Worm (Caenorhabditis elegans) whole organism, L3 larva: ENCODE measurements around the gene tbcc-1.
A peak's percentile ranks its signal among the peaks of the same experiment; 100 is the strongest.

Experiments
- daf-12 ChIP-seq: fragments of 150-350 bp; optimal IDR thresholded peaks from 2 replicates; lab custom pipeline; 2014; ENCODE audit warnings: missing biosample characterization, missing genetic modification reagents, missing genetic modification characterization
- egl-27 ChIP-seq: sonication (generic microtip); optimal IDR thresholded peaks from 4 replicates; lab custom pipeline; 2017; ENCODE audit warnings: missing biosample characterization, missing genetic modification reagents, missing genetic modification characterization
- elt-1 ChIP-seq: fragments of 150-350 bp; optimal IDR thresholded peaks from 2 replicates; lab custom pipeline; 2014; ENCODE audit warnings: missing biosample characterization, missing genetic modification characterization
- fkh-10 ChIP-seq: sonication (generic microtip); optimal IDR thresholded peaks from 2 replicates; lab custom pipeline; 2017; ENCODE audit warnings: missing biosample characterization, missing genetic modification reagents, missing genetic modification characterization
- fkh-2 ChIP-seq: fragments of 150-350 bp; optimal IDR thresholded peaks from 2 replicates; lab custom pipeline; 2014; ENCODE audit warnings: missing biosample characterization, missing genetic modification reagents, missing genetic modification characterization
- fos-1 ChIP-seq: fragments of 150-350 bp; optimal IDR thresholded peaks from 2 replicates; lab custom pipeline; 2014; ENCODE audit warnings: missing biosample characterization, missing genetic modification characterization
- nhr-12 ChIP-seq: fragments of 150-350 bp; optimal IDR thresholded peaks from 2 replicates; lab custom pipeline; 2014; ENCODE audit warnings: missing biosample characterization, missing genetic modification characterization
- pha-4 ChIP-seq: fragments of 150-350 bp; optimal IDR thresholded peaks from 2 replicates; lab custom pipeline; 2014; ENCODE audit warnings: missing biosample characterization, missing genetic modification reagents, missing genetic modification characterization
- sea-2 ChIP-seq: fragments of 150-350 bp; sonication (generic microtip); optimal IDR thresholded peaks from 4 replicates; lab custom pipeline; 2014; ENCODE audit warnings: missing biosample characterization, missing genetic modification reagents, missing genetic modification characterization
- skn-1 ChIP-seq: fragments of 150-350 bp; optimal IDR thresholded peaks from 2 replicates; lab custom pipeline; 2014; ENCODE audit warnings: missing biosample characterization, missing genetic modification characterization
- unc-62 ChIP-seq: fragments of 150-350 bp; sonication (generic microtip); optimal IDR thresholded peaks from 4 replicates; lab custom pipeline; 2014; ENCODE audit warnings: missing biosample characterization, missing genetic modification reagents, missing genetic modification characterization

DNA sequence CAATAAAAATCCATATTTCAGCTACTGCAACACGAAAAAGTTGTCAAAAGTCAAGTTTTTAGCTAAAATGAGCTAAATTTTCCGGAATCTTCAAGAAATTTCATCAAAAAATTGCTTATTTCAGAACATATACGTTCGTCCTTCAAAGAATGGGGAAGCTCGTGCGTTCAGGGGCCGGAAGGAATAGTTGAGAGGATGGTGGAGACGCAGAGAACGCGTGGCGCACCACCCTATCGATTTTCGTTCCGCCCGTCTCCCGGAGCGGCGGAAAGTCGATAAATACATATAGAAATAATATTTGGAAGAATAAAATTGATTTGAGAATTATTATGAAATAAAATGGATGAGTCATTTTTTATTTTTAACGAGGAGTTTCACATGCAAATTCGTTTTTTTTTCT lies 8.0 kb upstream of the tbcc-1 start:
- TF ChIP-seq pha-4 (tag; lab: Kevin White, UChicago) (no peak), nhr-12 (tag; lab: Kevin White, UChicago) (no peak), daf-12 (tag; lab: Kevin White, UChicago) (no peak), sea-2 (GFP tag; lab: Kevin White, UChicago) (peak; percentile 59), fos-1 (tag; lab: Kevin White, UChicago) (no peak), skn-1 (tag; lab: Kevin White, UChicago) (no peak), unc-62 (no peak), fkh-2 (tag; lab: Kevin White, UChicago) (no peak), egl-27 (tag; lab: Kevin White, UChicago) (no peak), elt-1 (tag; lab: Kevin White, UChicago) (no peak), fkh-10 (GFP tag; lab: Kevin White, UChicago) (no peak)
